Fruit fly (Drosophila melanogaster) whole organism, prepupa: Measurements from ENCODE around the gene Ugalt.
A peak's percentile ranks its signal among the peaks of the same experiment; 100 is the strongest.

Experiments
- CG10631 ChIP-seq: fragments of 200-800 bp; sonication (Bioruptor generic); optimal IDR thresholded peaks from 2 replicates; lab custom pipeline; 2016; ENCODE audit warnings: missing biosample characterization, missing genetic modification characterization
- CG11294 ChIP-seq: fragments of 200-800 bp; sonication (Bioruptor generic); IDR thresholded peaks from 2 replicates; pipeline ENCODE4 v1.3.6; 2022; ENCODE audit warnings: missing biosample characterization, missing genetic modification characterization
- CG11762 ChIP-seq: fragments of 200-800 bp; sonication (Bioruptor generic); optimal IDR thresholded peaks from 3 replicates; lab custom pipeline; 2016; ENCODE audit warnings: missing biosample characterization, missing genetic modification characterization; ENCODE audit not compliant: insufficient read depth
- CG11902 ChIP-seq: fragments of 200-800 bp; sonication (Bioruptor generic); optimal IDR thresholded peaks from 3 replicates; lab custom pipeline; 2016; ENCODE audit warnings: missing biosample characterization, missing genetic modification characterization
- CG15336 ChIP-seq: fragments of 200-800 bp; sonication (Bioruptor generic); IDR thresholded peaks from 2 replicates; pipeline ENCODE4 v1.3.6; 2022; ENCODE audit warnings: missing biosample characterization, missing genetic modification characterization
- CG16779 ChIP-seq: fragments of 200-800 bp; sonication (Bioruptor generic); optimal IDR thresholded peaks from 3 replicates; lab custom pipeline; 2017; ENCODE audit warnings: missing biosample characterization, mild to moderate bottlenecking, missing genetic modification characterization
- CG3032 ChIP-seq: fragments of 200-800 bp; optimal IDR thresholded peaks from 2 replicates; lab custom pipeline; 2019; ENCODE audit warnings: missing biosample characterization, mild to moderate bottlenecking, missing genetic modification characterization, moderate library complexity
- CG31627 ChIP-seq: fragments of 200-800 bp; sonication (Bioruptor generic); optimal IDR thresholded peaks from 3 replicates; lab custom pipeline; 2016; ENCODE audit warnings: missing biosample characterization, missing genetic modification characterization
- CG32006 ChIP-seq: fragments of 200-800 bp; sonication (Bioruptor generic); optimal IDR thresholded peaks from 3 replicates; lab custom pipeline; 2017; ENCODE audit warnings: missing biosample characterization, mild to moderate bottlenecking, missing genetic modification characterization
- CG34406 ChIP-seq: fragments of 200-800 bp; sonication (Bioruptor generic); optimal IDR thresholded peaks from 3 replicates; lab custom pipeline; 2016; ENCODE audit warnings: missing biosample characterization, missing genetic modification characterization
- CG3919 ChIP-seq: fragments of 200-800 bp; sonication (Bioruptor generic); optimal IDR thresholded peaks from 3 replicates; lab custom pipeline; 2016; ENCODE audit warnings: missing biosample characterization, missing genetic modification characterization
- CG4318 ChIP-seq: fragments of 200-800 bp; sonication (Bioruptor generic); optimal IDR thresholded peaks from 3 replicates; lab custom pipeline; 2017; ENCODE audit warnings: missing biosample characterization, mild to moderate bottlenecking, missing genetic modification characterization
- CG6163 ChIP-seq: fragments of 200-800 bp; sonication (Bioruptor generic); IDR thresholded peaks from 3 replicates; pipeline ENCODE4 v1.3.6; 2022; ENCODE audit warnings: missing biosample characterization, missing genetic modification characterization
- CG6276 ChIP-seq: fragments of 200-800 bp; sonication (Bioruptor generic); optimal IDR thresholded peaks from 2 replicates; lab custom pipeline; 2017; ENCODE audit warnings: missing biosample characterization, mild to moderate bottlenecking, missing genetic modification characterization
- CG6792 ChIP-seq: fragments of 200-800 bp; sonication (Bioruptor generic); optimal IDR thresholded peaks from 3 replicates; lab custom pipeline; 2016; ENCODE audit warnings: missing biosample characterization, missing genetic modification characterization
- CG6808 ChIP-seq: fragments of 200-800 bp; sonication (Bioruptor generic); optimal IDR thresholded peaks from 3 replicates; lab custom pipeline; 2017; ENCODE audit warnings: missing biosample characterization, missing genetic modification characterization, mild to moderate bottlenecking, moderate library complexity, missing genetic modification reagents
- CG7368 ChIP-seq: fragments of 200-800 bp; sonication (Bioruptor generic); optimal IDR thresholded peaks from 3 replicates; lab custom pipeline; 2016; ENCODE audit warnings: missing biosample characterization, missing genetic modification characterization
- CG8119 ChIP-seq: fragments of 200-800 bp; sonication (Bioruptor generic); IDR thresholded peaks from 3 replicates; pipeline ENCODE4 v1.3.6; 2022; ENCODE audit warnings: missing biosample characterization, missing genetic modification characterization
- CG8632 ChIP-seq: fragments of 200-800 bp; sonication (Bioruptor generic); optimal IDR thresholded peaks from 3 replicates; lab custom pipeline; 2016; ENCODE audit warnings: missing biosample characterization, missing genetic modification characterization
- CG9139 ChIP-seq: fragments of 200-800 bp; sonication (Bioruptor generic); optimal IDR thresholded peaks from 3 replicates; lab custom pipeline; 2017; ENCODE audit warnings: missing biosample characterization, mild to moderate bottlenecking, missing genetic modification characterization
- Eip78C ChIP-seq: fragments of 200-800 bp; sonication (Bioruptor generic); peaks from one replicate; lab custom pipeline; 2016; ENCODE audit warnings: missing biosample characterization, missing genetic modification characterization
- Eip93F ChIP-seq: fragments of 200-800 bp; sonication (Bioruptor generic); optimal IDR thresholded peaks from 2 replicates; lab custom pipeline; 2016; ENCODE audit warnings: missing biosample characterization, mild to moderate bottlenecking, missing genetic modification characterization
- Ets21C ChIP-seq: fragments of 200-800 bp; sonication (Bioruptor generic); optimal IDR thresholded peaks from 3 replicates; lab custom pipeline; 2016; ENCODE audit warnings: missing biosample characterization, missing genetic modification characterization
- Ets96B ChIP-seq: fragments of 200-800 bp; optimal IDR thresholded peaks from 2 replicates; lab custom pipeline; 2019; ENCODE audit warnings: missing biosample characterization, mild to moderate bottlenecking, missing genetic modification characterization, moderate library complexity
- Gug ChIP-seq: fragments of 200-800 bp; sonication (Bioruptor generic); IDR thresholded peaks from 2 replicates; pipeline ENCODE4 v1.3.6; 2022; ENCODE audit warnings: missing biosample characterization, missing genetic modification characterization
- Hr38 ChIP-seq: sonication (Bioruptor generic); optimal IDR thresholded peaks from 2 replicates; lab custom pipeline; 2016; ENCODE audit warnings: missing biosample characterization, missing genetic modification characterization
- Hr4 ChIP-seq: fragments of 200-800 bp; sonication (Bioruptor generic); optimal IDR thresholded peaks from 3 replicates; lab custom pipeline; 2016; ENCODE audit warnings: missing biosample characterization, missing genetic modification characterization
- Lpt ChIP-seq: fragments of 200-800 bp; sonication (Bioruptor generic); optimal IDR thresholded peaks from 3 replicates; lab custom pipeline; 2016; ENCODE audit warnings: missing biosample characterization, missing genetic modification characterization
- OdsH ChIP-seq: fragments of 200-800 bp; sonication (Bioruptor generic); optimal IDR thresholded peaks from 3 replicates; lab custom pipeline; 2016; ENCODE audit warnings: missing biosample characterization, missing genetic modification characterization
- Sox14 ChIP-seq: fragments of 200-800 bp; sonication (Bioruptor generic); optimal IDR thresholded peaks from 3 replicates; lab custom pipeline; 2016; ENCODE audit warnings: missing biosample characterization, missing genetic modification characterization
- Sox15 ChIP-seq: fragments of 200-800 bp; sonication (Bioruptor generic); optimal IDR thresholded peaks from 3 replicates; lab custom pipeline; 2016; ENCODE audit warnings: missing biosample characterization, missing genetic modification characterization
- achi ChIP-seq: fragments of 200-800 bp; sonication (Bioruptor generic); optimal IDR thresholded peaks from 3 replicates; lab custom pipeline; 2016; ENCODE audit warnings: missing biosample characterization, missing genetic modification characterization
- acj6 ChIP-seq: fragments of 200-800 bp; sonication (Bioruptor generic); optimal IDR thresholded peaks from 3 replicates; lab custom pipeline; 2016; ENCODE audit warnings: missing biosample characterization, missing genetic modification characterization
- dsx ChIP-seq: fragments of 200-800 bp; optimal IDR thresholded peaks from 3 replicates; lab custom pipeline; 2019; ENCODE audit warnings: missing biosample characterization, mild to moderate bottlenecking, missing genetic modification characterization, moderate library complexity; ENCODE audit not compliant: poor library complexity, severe bottlenecking
- eg ChIP-seq: fragments of 200-800 bp; sonication (Bioruptor generic); IDR thresholded peaks from 3 replicates; pipeline ENCODE4 v1.3.6; 2022; ENCODE audit warnings: missing biosample characterization, missing genetic modification characterization
- fd59A ChIP-seq: fragments of 200-800 bp; sonication (Bioruptor generic); optimal IDR thresholded peaks from 2 replicates; lab custom pipeline; 2017; ENCODE audit warnings: missing biosample characterization, mild to moderate bottlenecking, missing genetic modification characterization, missing genetic modification reagents
- fd85E ChIP-seq: fragments of 200-800 bp; sonication (Bioruptor generic); optimal IDR thresholded peaks from 3 replicates; lab custom pipeline; 2016; ENCODE audit warnings: missing biosample characterization, missing genetic modification characterization
- fkh ChIP-seq: fragments of 200-800 bp; sonication (Bioruptor generic); optimal IDR thresholded peaks from 3 replicates; lab custom pipeline; 2017; ENCODE audit warnings: missing biosample characterization, mild to moderate bottlenecking, missing genetic modification characterization, moderate library complexity
- net ChIP-seq: fragments of 200-800 bp; sonication (Bioruptor generic); optimal IDR thresholded peaks from 3 replicates; lab custom pipeline; 2016; ENCODE audit warnings: missing biosample characterization, missing genetic modification characterization
- pdm3 ChIP-seq: fragments of 200-800 bp; sonication (Bioruptor generic); optimal IDR thresholded peaks from 3 replicates; lab custom pipeline; 2016; ENCODE audit warnings: missing biosample characterization, missing genetic modification characterization
- salr ChIP-seq, 2 experiments: fragments of 200-800 bp; sonication (Bioruptor generic); optimal IDR thresholded peaks; 3 replicates each; lab custom pipeline; 2016 to 2018; ENCODE audit warnings: missing biosample characterization in 2 of 2, missing genetic modification characterization in 2 of 2, mild to moderate bottlenecking in 1 of 2
- spab ChIP-seq: fragments of 200-800 bp; sonication (Bioruptor generic); optimal IDR thresholded peaks from 2 replicates; lab custom pipeline; 2017; ENCODE audit warnings: missing biosample characterization, mild to moderate bottlenecking, missing genetic modification characterization, missing genetic modification reagents
- ss ChIP-seq, 2 experiments: fragments of 200-800 bp; sonication (Bioruptor generic); optimal IDR thresholded peaks; 2 replicates in 1 of 2; 3 replicates in 1 of 2; lab custom pipeline; 2017 to 2018; ENCODE audit warnings: mild to moderate bottlenecking in 2 of 2, missing biosample characterization in 2 of 2, missing genetic modification characterization in 2 of 2, moderate library complexity in 1 of 2
- vri ChIP-seq: fragments of 200-800 bp; sonication (Bioruptor generic); optimal IDR thresholded peaks from 3 replicates; lab custom pipeline; 2016; ENCODE audit warnings: missing biosample characterization, mild to moderate bottlenecking, missing genetic modification characterization

Ugalt gene

dm6 chrX:2743020-2743419 lies 39.4 kb upstream of the Ugalt start (continued):
- TF ChIP-seq CG31627 (peak; percentile 51), CG32006 (GFP tag; lab: Kevin White, UChicago) (peak; percentile 48), CG6276 (GFP tag; lab: Kevin White, UChicago) (no peak), CG11294 (GFP tag; lab: Robert Waterston, UW) (peak; percentile 55), Gug (GFP tag; lab: Robert Waterston, UW) (peak; percentile 42), eg (peak; percentile 81), CG3032 (tag; lab: Kevin White, UChicago) (no peak), CG3919 (GFP tag; lab: Kevin White, UChicago) (peak; percentile 16), CG9139 (GFP tag; lab: Kevin White, UChicago) (no peak), pdm3 (peak; percentile 46), Lpt (GFP tag; lab: Kevin White, UChicago) (no peak), Hr38 (no peak), CG8632 (GFP tag; lab: Kevin White, UChicago) (no peak), spab (GFP tag; lab: Kevin White, UChicago) (no peak), OdsH (GFP tag; lab: Kevin White, UChicago) (peak; percentile 37), Hr4 (peak; percentile 50), fd85E (GFP tag; lab: Kevin White, UChicago) (no peak), salr (GFP tag; optimal IDR thresholded peaks at IDR 0.05; lab: Kevin White, UChicago) (no peak), fkh (GFP tag; lab: Kevin White, UChicago) (no peak), CG7368 (GFP tag; lab: Kevin White, UChicago) (no peak), Sox14 (GFP tag; lab: Kevin White, UChicago) (peak; percentile 24), CG11902 (GFP tag; lab: Kevin White, UChicago) (no peak), CG6792 (GFP tag; lab: Kevin White, UChicago) (peak; percentile 6), Eip93F (GFP tag; lab: Kevin White, UChicago) (no peak), fd59A (GFP tag; lab: Kevin White, UChicago) (no peak), CG34406 (peak; percentile 28), Eip78C (GFP tag; lab: Kevin White, UChicago) (peak; percentile 68), achi (GFP tag; lab: Kevin White, UChicago) (peak; percentile 35), CG10631 (GFP tag; lab: Kevin White, UChicago) (no peak)
- TF ChIP-seq, all 60 proteins: peak for 29

dm6 chrX:2742067-2742466 lies 38.4 kb upstream of the Ugalt start:
- TF ChIP-seq CG34406 (no peak), Ets96B (tag; lab: Kevin White, UChicago) (peak; percentile 15), eg (peak; percentile 66; the same call in 2 of the 3 replicates), CG11762 (no peak), Ets21C (GFP tag; lab: Kevin White, UChicago) (no peak), net (GFP tag; lab: Kevin White, UChicago) (peak; percentile 16), CG8119 (GFP tag; lab: Robert Waterston, UW) (peak; percentile 68; the same call in 2 of the 3 replicates), CG4318 (GFP tag; lab: Kevin White, UChicago) (no peak), CG6163 (GFP tag; lab: Robert Waterston, UW) (peak; percentile 68; the same call in 2 of the 3 replicates), CG7368 (GFP tag; lab: Kevin White, UChicago) (no peak), vri (peak; percentile 92), CG16779 (peak; percentile 64), Sox15 (GFP tag; lab: Kevin White, UChicago) (no peak), dsx (GFP tag; lab: Kevin White, UChicago) (peak; percentile 1), Eip78C (GFP tag; lab: Kevin White, UChicago) (peak; percentile 34), CG11294 (GFP tag; lab: Robert Waterston, UW) (no peak), CG6276 (GFP tag; lab: Kevin White, UChicago) (no peak), CG15336 (GFP tag; lab: Robert Waterston, UW) (peak; percentile 58), ss (GFP tag; optimal IDR thresholded peaks at IDR 0.05; lab: Kevin White, UChicago) (peak in 1 of 2 experiments; percentile 61), CG6808 (GFP tag; lab: Kevin White, UChicago) (peak; percentile 53), acj6 (GFP tag; lab: Kevin White, UChicago) (no peak)
